Worm (Caenorhabditis elegans): Measurements from ENCODE around the gene R12B2.8.
A peak's percentile ranks its signal among the peaks of the same experiment; 100 is the strongest.

Gene R12B2.8

ce11 chrIII:5785273-5785929, 38.3 kb upstream of the R12B2.8 start, which contains the start of gene Y37B11A.3 (continued):
- no peak for TF ChIP-seq lin-1 (GFP tag; IDR thresholded peaks at IDR 0.05)
- TF ChIP-seq hif-1 (tag; optimal IDR thresholded peaks at IDR 0.05): peak in 1 of 2 experiments; percentile 45
- TF ChIP-seq mdt-29 (GFP tag; IDR thresholded peaks at IDR 0.05): peak; percentile 22; the same call in 1 of the 2 replicates
- no peak for TF ChIP-seq nhr-10 (tag; optimal IDR thresholded peaks at IDR 0.05)
- TF ChIP-seq nhr-28 (tag; optimal IDR thresholded peaks at IDR 0.05): peak; percentile 15
- no peak for TF ChIP-seq unc-130 (GFP tag; optimal IDR thresholded peaks at IDR 0.05)
- TF ChIP-seq nhr-237 (tag; optimal IDR thresholded peaks at IDR 0.05): no peak
- TF ChIP-seq F26F4.8 (GFP tag; conservative IDR thresholded peaks at IDR 0.05): no peak
- no peak for TF ChIP-seq sdz-12 (GFP tag; optimal IDR thresholded peaks at IDR 0.05)
- no peak for TF ChIP-seq lin-38 (GFP tag; IDR thresholded peaks at IDR 0.05)
- TF ChIP-seq ama-1 (optimal IDR thresholded peaks at IDR 0.05): no peak
- TF ChIP-seq nhr-11 (tag; optimal IDR thresholded peaks at IDR 0.05): peak; percentile 18
- TF ChIP-seq saeg-2 (GFP tag; IDR thresholded peaks at IDR 0.05): no peak; the same call in 1 of the 2 replicates
- no peak; the same call in 1 of the 2 replicates for TF ChIP-seq egl-43 (GFP tag; IDR thresholded peaks at IDR 0.05)
- no peak for TF ChIP-seq ZK546.5 (tag; optimal IDR thresholded peaks at IDR 0.05)
- TF ChIP-seq nhr-102 (tag; optimal IDR thresholded peaks at IDR 0.05): peak; percentile 67
- TF ChIP-seq tag-97 (GFP tag; IDR thresholded peaks at IDR 0.05): no peak
- peak; percentile 58 for TF ChIP-seq mxl-3 (GFP tag; optimal IDR thresholded peaks at IDR 0.05)
- TF ChIP-seq pqm-1 (tag; optimal IDR thresholded peaks at IDR 0.05): no peak
- no peak for TF ChIP-seq snpc-4 (tag; optimal IDR thresholded peaks at IDR 0.05)
- peak; percentile 56 for TF ChIP-seq lin-13 (GFP tag; optimal IDR thresholded peaks at IDR 0.05)
- TF ChIP-seq hlh-11 (tag; optimal IDR thresholded peaks at IDR 0.05): peak; percentile 61
- no peak for TF ChIP-seq F49E8.2 (tag; optimal IDR thresholded peaks at IDR 0.05; ENCODE audit: borderline replicate concordance)
- TF ChIP-seq vab-7 (GFP tag; IDR thresholded peaks at IDR 0.05): peak; percentile 19; the same call in 1 of the 2 replicates
- TF ChIP-seq zip-11 (GFP tag; IDR thresholded peaks at IDR 0.05): no peak
- TF ChIP-seq madf-9 (GFP tag; conservative IDR thresholded peaks at IDR 0.05): no peak
- TF ChIP-seq mdl-1 (tag; optimal IDR thresholded peaks at IDR 0.05): no peak
- no peak; the same call in 1 of the 2 replicates for TF ChIP-seq arid-1 (GFP tag; conservative IDR thresholded peaks at IDR 0.05)
- no peak for TF ChIP-seq ceh-82 (tag; optimal IDR thresholded peaks at IDR 0.05)
- TF ChIP-seq daf-19 (GFP tag; conservative IDR thresholded peaks at IDR 0.05): no peak
- TF ChIP-seq daf-16 (GFP tag; optimal IDR thresholded peaks at IDR 0.05): no peak
- no peak for TF ChIP-seq daf-16 (tag; optimal IDR thresholded peaks at IDR 0.05)
- no peak for TF ChIP-seq nhr-76 (tag; optimal IDR thresholded peaks at IDR 0.05)
- TF ChIP-seq dve-1 (tag; optimal IDR thresholded peaks at IDR 0.05; ENCODE audit: insufficient read depth): peak; percentile 73
- no peak for TF ChIP-seq unc-39 (tag; optimal IDR thresholded peaks at IDR 0.05)
- no peak for TF ChIP-seq F10B5.3 (tag; optimal IDR thresholded peaks at IDR 0.05)
- no peak; the same call in 1 of the 2 replicates for TF ChIP-seq zfp-3 (GFP tag; conservative IDR thresholded peaks at IDR 0.05)
- no peak for TF ChIP-seq D1046.2 (GFP tag; IDR thresholded peaks at IDR 0.05)
- TF ChIP-seq tra-1 (GFP tag; IDR thresholded peaks at IDR 0.05): 0 out of 2 replicates have a peak, but pooled peaks have one; percentile 48
- no peak for TF ChIP-seq spr-3 (GFP tag; optimal IDR thresholded peaks at IDR 0.05)
- TF ChIP-seq lim-7 (GFP tag; IDR thresholded peaks at IDR 0.05): no peak
- TF ChIP-seq aha-1 (tag): peak; percentile 98
- TF ChIP-seq ceh-62 (tag; optimal IDR thresholded peaks at IDR 0.05): no peak
- no peak for TF ChIP-seq unc-62 (GFP tag; optimal IDR thresholded peaks at IDR 0.05 in 1 of 2)
- TF ChIP-seq unc-62 (tag; optimal IDR thresholded peaks at IDR 0.05): no peak
- peak; percentile 83 for TF ChIP-seq hmg-1.1 (GFP tag; IDR thresholded peaks at IDR 0.05)
- no peak for TF ChIP-seq aly-2 (tag; optimal IDR thresholded peaks at IDR 0.05)
- TF ChIP-seq Y105C5A.15 (GFP tag; IDR thresholded peaks at IDR 0.05): no peak
- TF ChIP-seq dmd-9 (GFP tag; IDR thresholded peaks at IDR 0.05): peak; percentile 62; the same call in 1 of the 2 replicates
- no peak for TF ChIP-seq nhr-25 (tag; optimal IDR thresholded peaks at IDR 0.05; ENCODE audit: borderline replicate concordance, insufficient read depth)
- TF ChIP-seq lin-29 (GFP tag; IDR thresholded peaks at IDR 0.05): no peak

Data from whole organism, L4 larva.